Worm (Caenorhabditis elegans): ENCODE data around the gene mpz-4.

The mpz-4 gene

DNA sequence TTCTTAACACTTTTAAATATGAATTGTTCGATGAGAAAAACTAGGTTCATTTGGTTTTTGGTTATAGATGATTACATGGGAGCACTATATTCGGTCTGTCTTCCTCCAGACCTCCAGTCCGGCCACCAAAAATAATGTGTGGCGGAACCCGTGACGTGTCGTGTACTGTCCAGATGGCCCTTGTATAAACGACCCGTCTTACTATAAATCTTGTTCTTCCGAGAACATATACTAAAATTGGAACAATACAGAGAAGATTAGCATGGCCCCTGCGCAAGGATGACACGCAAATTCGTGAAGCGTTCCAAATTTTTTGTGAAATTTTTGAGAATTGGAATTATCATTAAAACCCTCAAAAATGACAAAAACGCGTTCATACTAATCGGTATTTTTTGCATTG, 39.5 kb upstream of the mpz-4 start:
- no peak for TF ChIP-seq nhr-67 (tag; optimal IDR thresholded peaks at IDR 0.05)
- no peak for TF ChIP-seq mml-1 (tag; optimal IDR thresholded peaks at IDR 0.05)
- no peak for TF ChIP-seq lsy-12 (tag; optimal IDR thresholded peaks at IDR 0.05)
- no peak for TF ChIP-seq elt-1 (tag; optimal IDR thresholded peaks at IDR 0.05)
- TF ChIP-seq ama-1 (optimal IDR thresholded peaks at IDR 0.05), result no peak
- TF ChIP-seq jun-1 (tag; optimal IDR thresholded peaks at IDR 0.05), result no peak
- no peak for TF ChIP-seq nfya-1 (tag; optimal IDR thresholded peaks at IDR 0.05; ENCODE audit: insufficient read depth)
- TF ChIP-seq egl-27 (tag; optimal IDR thresholded peaks at IDR 0.05), result no peak
- TF ChIP-seq unc-39 (tag; optimal IDR thresholded peaks at IDR 0.05), result no peak
- no peak for TF ChIP-seq nhr-76 (tag; optimal IDR thresholded peaks at IDR 0.05)
- no peak for TF ChIP-seq skn-1 (tag; optimal IDR thresholded peaks at IDR 0.05)
- no peak for TF ChIP-seq fkh-10 (GFP tag; optimal IDR thresholded peaks at IDR 0.05)
- no peak for TF ChIP-seq daf-12 (tag; optimal IDR thresholded peaks at IDR 0.05)
- TF ChIP-seq hmg-11 (tag; optimal IDR thresholded peaks at IDR 0.05), result no peak
- no peak for TF ChIP-seq ztf-4 (tag; optimal IDR thresholded peaks at IDR 0.05)
- TF ChIP-seq elt-3 (tag; optimal IDR thresholded peaks at IDR 0.05), result no peak
- no peak for TF ChIP-seq egl-5 (tag; optimal IDR thresholded peaks at IDR 0.05)
- no peak for TF ChIP-seq ztf-11 (tag; optimal IDR thresholded peaks at IDR 0.05)
- TF ChIP-seq nhr-23 (tag; optimal IDR thresholded peaks at IDR 0.05), result no peak

DNA sequence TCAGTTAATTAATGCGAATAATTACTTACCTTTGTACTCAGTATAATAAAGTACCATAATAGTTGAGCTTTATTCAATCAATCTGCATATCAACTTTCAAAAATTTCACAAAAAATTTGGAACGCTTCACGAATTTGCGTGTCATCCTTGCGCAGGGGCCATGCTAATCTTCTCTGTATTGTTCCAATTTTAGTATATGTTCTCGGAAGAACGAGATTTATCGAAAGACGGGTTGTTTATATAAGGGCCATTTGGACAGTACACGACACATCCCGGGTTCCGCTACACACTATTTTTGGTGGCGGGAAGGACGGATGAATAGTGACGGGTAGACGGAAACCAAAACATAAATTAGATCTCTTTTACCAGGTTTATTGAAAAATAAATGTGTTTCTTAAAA, 37.4 kb upstream of the mpz-4 start:
- no peak for TF ChIP-seq egl-27 (tag; optimal IDR thresholded peaks at IDR 0.05)
- no peak for TF ChIP-seq elt-3 (tag; optimal IDR thresholded peaks at IDR 0.05)
- TF ChIP-seq nhr-76 (tag; optimal IDR thresholded peaks at IDR 0.05), result no peak
- TF ChIP-seq ceh-28 (tag; optimal IDR thresholded peaks at IDR 0.05), result no peak
- no peak for TF ChIP-seq nhr-67 (tag; optimal IDR thresholded peaks at IDR 0.05)
- no peak for TF ChIP-seq elt-1 (tag; optimal IDR thresholded peaks at IDR 0.05)
- no peak for TF ChIP-seq zag-1 (tag; optimal IDR thresholded peaks at IDR 0.05)
- TF ChIP-seq tbx-2 (tag; optimal IDR thresholded peaks at IDR 0.05), result no peak
- TF ChIP-seq pha-4 (tag; optimal IDR thresholded peaks at IDR 0.05), result no peak

DNA sequence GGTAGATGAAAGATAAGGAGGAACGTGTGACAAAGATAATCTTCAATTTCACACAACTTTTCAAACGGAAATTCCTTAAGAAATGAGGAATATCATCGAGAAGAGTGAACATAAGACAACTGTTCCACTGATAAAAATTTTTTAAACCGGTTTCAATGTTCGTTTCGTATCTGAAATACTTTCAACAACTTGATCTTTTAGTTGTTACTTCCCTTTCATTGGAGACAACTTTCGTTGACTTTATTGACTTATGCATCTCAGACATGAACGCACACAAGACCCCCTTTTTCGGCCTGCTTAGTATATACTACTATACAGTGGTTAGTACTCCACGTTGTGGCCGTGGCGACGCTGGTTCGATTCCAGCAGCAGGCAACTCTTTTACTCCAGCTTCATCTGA, 34.3 kb upstream of the mpz-4 start, which contains the start of the genes Y17G9A.4 and str-173:
Gene Y17G9A.4, minus strand, starts transcription at position 101 of the 400 bp plus-strand sequence.
Gene str-173, plus strand, starts transcription at position 325 of the 400 bp plus-strand sequence.
- TF ChIP-seq nhr-12 (tag; optimal IDR thresholded peaks at IDR 0.05), result no peak
- TF ChIP-seq nhr-43 (tag; optimal IDR thresholded peaks at IDR 0.05; ENCODE audit: poor library complexity, severe bottlenecking), result no peak
- no peak for TF ChIP-seq fos-1 (tag; optimal IDR thresholded peaks at IDR 0.05)
- TF ChIP-seq nhr-25 (tag; optimal IDR thresholded peaks at IDR 0.05), result no peak
- no peak for TF ChIP-seq nhr-67 (tag; optimal IDR thresholded peaks at IDR 0.05)
- no peak for TF ChIP-seq aly-2 (tag; optimal IDR thresholded peaks at IDR 0.05)
- TF ChIP-seq nhr-77 (tag; optimal IDR thresholded peaks at IDR 0.05), result no peak
- TF ChIP-seq elt-2 (tag; optimal IDR thresholded peaks at IDR 0.05), result no peak
- no peak for TF ChIP-seq nfya-1 (tag; optimal IDR thresholded peaks at IDR 0.05; ENCODE audit: insufficient read depth)

DNA sequence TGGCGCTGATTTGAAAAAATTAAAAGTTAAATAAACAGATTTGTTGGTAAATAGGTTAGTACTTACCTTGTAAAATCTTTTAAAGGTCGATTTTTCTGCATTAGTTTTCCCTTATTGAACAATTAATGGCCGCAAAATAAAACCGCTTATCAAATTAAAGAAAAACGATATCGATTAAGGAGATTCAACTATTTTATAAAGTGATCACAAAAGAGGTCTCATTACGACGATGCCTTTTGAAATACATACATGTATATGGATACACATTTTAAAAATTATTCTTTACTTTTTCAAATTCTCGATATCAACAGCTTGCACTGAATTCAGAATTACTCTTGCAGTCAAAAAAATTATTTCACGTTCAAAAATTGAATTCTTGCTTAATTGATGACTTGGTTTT, 31.5 kb upstream of the mpz-4 start, which contains the start of gene Y17G9A.3:
Gene Y17G9A.3, minus strand, starts transcription at position 101 of the 400 bp plus-strand sequence.
- no peak for TF ChIP-seq nhr-77 (tag; optimal IDR thresholded peaks at IDR 0.05)
- no peak for TF ChIP-seq aly-2 (tag; optimal IDR thresholded peaks at IDR 0.05)
- TF ChIP-seq hmg-11 (tag; optimal IDR thresholded peaks at IDR 0.05), result no peak
- no peak for TF ChIP-seq ZK546.5 (tag; optimal IDR thresholded peaks at IDR 0.05)
- no peak for TF ChIP-seq pha-4 (tag; optimal IDR thresholded peaks at IDR 0.05)
- TF ChIP-seq elt-3 (tag; optimal IDR thresholded peaks at IDR 0.05), result no peak
- TF ChIP-seq nhr-237 (tag; optimal IDR thresholded peaks at IDR 0.05), result no peak
- TF ChIP-seq tbx-2 (tag; optimal IDR thresholded peaks at IDR 0.05), result no peak
- TF ChIP-seq lsy-12 (tag; optimal IDR thresholded peaks at IDR 0.05), result no peak

DNA sequence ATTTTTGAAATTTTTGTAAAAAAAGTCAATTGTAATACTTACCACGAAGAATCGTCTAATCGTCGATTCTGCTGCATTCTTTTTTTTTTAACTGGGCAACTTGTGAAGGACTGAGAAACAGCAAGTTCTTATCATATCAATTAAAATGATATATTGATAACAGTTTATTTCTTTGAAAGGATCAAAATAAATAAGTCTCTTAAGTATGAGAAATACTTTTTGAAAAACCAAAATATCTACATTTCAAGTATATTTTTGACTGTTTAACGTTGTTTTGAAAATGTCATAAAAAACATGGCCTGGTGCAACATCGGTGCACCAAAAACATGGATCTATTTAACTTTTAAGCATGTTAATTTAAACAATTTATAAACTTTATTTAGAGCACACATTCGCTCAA, 29.1 kb upstream of the mpz-4 start, which contains the start of gene Y17G9A.2:
Gene Y17G9A.2, minus strand, starts transcription at position 101 of the 400 bp plus-strand sequence.
- TF ChIP-seq pqm-1 (tag; optimal IDR thresholded peaks at IDR 0.05) (no peak), unc-39 (tag; optimal IDR thresholded peaks at IDR 0.05) (no peak), ztf-4 (tag; optimal IDR thresholded peaks at IDR 0.05) (no peak), nhr-77 (tag; optimal IDR thresholded peaks at IDR 0.05) (no peak), nhr-237 (tag; optimal IDR thresholded peaks at IDR 0.05) (no peak), zag-1 (tag; optimal IDR thresholded peaks at IDR 0.05) (no peak), nhr-12 (tag; optimal IDR thresholded peaks at IDR 0.05) (no peak), tbx-2 (tag; optimal IDR thresholded peaks at IDR 0.05) (no peak), sea-2 (GFP tag; optimal IDR thresholded peaks at IDR 0.05) (no peak), fkh-10 (GFP tag; optimal IDR thresholded peaks at IDR 0.05) (no peak), ceh-16 (tag; optimal IDR thresholded peaks at IDR 0.05) (no peak), pha-4 (tag; optimal IDR thresholded peaks at IDR 0.05) (no peak), elt-2 (tag; optimal IDR thresholded peaks at IDR 0.05) (no peak), nfya-1 (tag; optimal IDR thresholded peaks at IDR 0.05; ENCODE audit: insufficient read depth) (no peak)

Measured in whole organism, L3 larva.